Worm (Caenorhabditis elegans) whole organism, L4/young adult: ENCODE measurements around the gene hap-1.

Source experiments
- W03F9.2 ChIP-seq: fragments of 150-350 bp; optimal IDR thresholded peaks from 2 replicates; lab custom pipeline; 2014; ENCODE audit warnings: missing biosample characterization, missing genetic modification characterization
- dao-5 ChIP-seq: sonication (generic microtip); optimal IDR thresholded peaks from 2 replicates; lab custom pipeline; 2016; ENCODE audit warnings: missing genotype, missing genetic modification characterization, moderate library complexity, missing compliant biosample characterization
- him-1 ChIP-seq: sonication (generic microtip); optimal IDR thresholded peaks from 2 replicates; lab custom pipeline; 2016; ENCODE audit warnings: missing genotype, missing genetic modification reagents, missing genetic modification characterization, missing compliant biosample characterization

hap-1 gene

DNA sequence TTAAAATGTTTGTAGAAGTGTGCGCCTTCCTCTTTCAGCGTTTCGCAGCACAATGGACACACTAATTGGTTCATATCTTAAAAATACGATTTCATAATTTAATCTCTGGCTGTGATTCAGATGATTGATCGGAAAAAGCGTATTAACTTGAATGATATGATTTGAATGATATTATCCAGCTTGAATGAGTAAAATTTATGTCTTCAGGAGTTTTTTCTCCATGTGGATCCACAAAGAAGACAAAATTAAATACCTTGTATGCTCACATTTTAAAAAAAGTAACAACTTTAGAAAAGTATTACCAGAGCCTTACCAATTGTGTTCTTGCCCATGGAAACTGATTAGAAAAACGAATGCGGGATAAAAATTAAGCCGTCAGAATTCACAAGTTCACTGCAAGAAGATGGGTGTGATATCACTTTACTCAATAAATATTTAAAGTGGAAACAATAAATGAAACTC lies 9.7 kb downstream of the hap-1 start, which contains the start of gene ztf-8:
Gene ztf-8 (minus strand): TSS at position 76 of the 462 bp plus-strand sequence.
- TF ChIP-seq dao-5 (tag; lab: Kevin White, UChicago): no peak
- no peak for TF ChIP-seq W03F9.2 (tag; lab: Kevin White, UChicago)
- TF ChIP-seq him-1 (tag; lab: Kevin White, UChicago): no peak

DNA sequence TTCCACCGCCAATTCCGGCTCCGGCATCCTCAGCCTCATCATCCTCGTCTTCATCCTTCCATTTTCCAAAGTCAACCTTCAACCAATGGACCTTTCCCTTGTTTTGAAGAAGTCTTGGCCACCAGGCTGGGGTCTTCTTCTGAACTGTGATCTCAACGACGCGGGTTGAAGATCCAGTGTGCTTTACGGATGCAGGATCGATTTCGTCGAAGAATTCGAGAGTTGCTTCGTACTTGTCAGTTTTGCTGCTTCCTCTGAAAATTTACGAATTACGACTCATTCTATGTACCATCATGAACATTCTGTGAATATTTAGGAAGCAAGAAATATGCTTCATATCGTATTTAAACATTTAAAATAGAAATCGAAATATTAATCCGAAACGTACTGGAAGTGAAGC lies 10.5 kb downstream of the hap-1 start:
- TF ChIP-seq him-1 (tag; lab: Kevin White, UChicago): no peak
- no peak for TF ChIP-seq W03F9.2 (tag; lab: Kevin White, UChicago)
- no peak for TF ChIP-seq dao-5 (tag; lab: Kevin White, UChicago)

DNA sequence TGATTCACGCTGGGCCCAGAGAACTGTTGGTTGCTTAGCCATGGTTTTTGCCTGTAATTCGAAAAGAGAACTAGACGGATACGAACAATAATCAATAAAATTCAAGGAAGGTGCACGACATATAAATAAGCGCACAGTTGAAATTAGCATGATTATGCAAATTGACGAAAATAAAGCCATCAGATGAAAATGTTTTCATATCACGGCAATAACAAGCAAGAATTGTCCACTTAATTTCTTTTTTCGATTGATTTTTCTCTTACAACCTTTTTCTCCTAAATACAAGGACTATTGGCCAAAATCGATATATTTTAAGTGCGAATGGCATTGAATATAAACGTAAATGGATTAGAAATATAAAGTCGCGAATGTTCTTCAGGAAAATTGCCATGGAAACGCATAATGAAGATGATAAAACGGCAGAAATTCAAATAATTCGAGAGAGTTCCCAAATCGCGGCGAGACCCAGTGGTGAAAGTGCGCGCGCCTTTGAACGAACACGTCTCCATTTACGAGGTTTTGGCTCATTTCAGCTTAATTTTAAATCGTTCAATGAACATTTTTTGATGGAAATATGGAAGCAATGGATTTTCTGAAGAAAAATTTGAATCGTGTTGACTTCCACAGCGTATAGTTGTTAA lies 11.1 kb downstream of the hap-1 start, which contains the start of the genes daf-41 and toc-1:
Gene daf-41 (minus strand): TSS at position 51 of the 641 bp plus-strand sequence.
Gene toc-1 (plus strand): TSS at position 537 of the 641 bp plus-strand sequence.
- TF ChIP-seq W03F9.2 (tag; lab: Kevin White, UChicago) (peak; percentile 75), dao-5 (tag; lab: Kevin White, UChicago) (no peak)

DNA sequence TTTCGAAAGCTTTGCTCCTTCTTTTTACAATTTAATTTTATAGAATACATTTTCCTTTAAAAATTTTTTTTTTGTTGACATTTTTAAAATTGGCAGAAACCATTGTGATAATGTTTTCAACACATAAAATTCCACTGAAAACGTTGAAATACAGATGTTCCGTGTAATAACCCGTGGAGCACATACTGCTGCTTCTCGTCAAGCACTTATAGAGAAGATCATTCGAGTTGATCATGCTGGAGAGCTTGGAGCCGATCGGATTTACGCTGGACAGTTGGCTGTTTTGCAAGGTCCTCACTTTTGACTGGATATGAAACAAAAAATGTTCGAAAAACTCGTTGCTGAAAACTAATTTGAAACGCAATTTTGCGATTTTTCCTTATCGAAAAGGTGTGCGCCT lies 14.0 kb downstream of the hap-1 start, which contains the start of gene clk-1:
Gene clk-1 (plus strand): TSS at position 155 of the 400 bp plus-strand sequence.
- TF ChIP-seq him-1 (tag; lab: Kevin White, UChicago) (no peak), dao-5 (tag; lab: Kevin White, UChicago) (no peak), W03F9.2 (tag; lab: Kevin White, UChicago) (no peak)

DNA sequence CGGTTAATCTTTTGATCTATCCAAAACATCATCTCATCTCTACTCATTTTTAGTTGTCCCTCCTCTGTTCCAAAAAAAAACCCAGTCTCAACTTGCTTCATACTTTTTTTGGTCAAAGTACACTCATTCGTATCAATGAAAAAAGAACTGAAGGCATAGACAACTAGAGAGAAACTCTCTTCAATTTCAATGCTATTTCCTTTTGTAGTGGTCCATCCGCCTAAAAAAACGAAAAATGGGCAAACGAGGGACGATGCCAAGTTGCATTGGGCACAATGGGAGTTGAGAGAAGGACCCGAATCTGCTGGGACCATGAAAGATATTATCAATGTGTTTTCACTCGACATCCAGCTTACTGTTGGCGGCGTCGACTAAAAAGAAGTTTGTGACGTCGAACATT lies 16.5 kb downstream of the hap-1 start:
- TF ChIP-seq W03F9.2 (tag; lab: Kevin White, UChicago) (no peak), him-1 (tag; lab: Kevin White, UChicago) (no peak), dao-5 (tag; lab: Kevin White, UChicago) (no peak)

DNA sequence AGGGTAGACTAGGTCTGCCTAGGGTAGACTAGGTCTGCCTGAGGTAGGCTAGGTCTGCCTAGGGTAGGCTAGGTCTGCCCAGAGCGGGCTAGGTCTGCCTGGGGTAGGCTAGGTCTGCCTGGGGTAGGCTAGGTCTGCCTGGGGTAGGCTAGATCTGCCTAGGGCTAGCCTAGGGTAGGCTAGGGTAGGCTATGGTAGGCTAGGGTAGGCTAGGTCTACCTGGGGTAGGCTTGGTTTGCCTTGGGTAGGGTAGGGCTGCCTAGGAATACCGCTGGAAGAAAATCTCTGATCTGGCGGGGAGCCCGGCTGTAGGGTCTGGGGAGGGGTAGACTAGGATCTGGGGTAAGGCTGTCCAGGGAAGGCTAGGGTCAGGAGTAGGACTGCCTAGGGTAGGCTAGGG lies 21.7 kb downstream of the hap-1 start:
- no peak for TF ChIP-seq dao-5 (tag; lab: Kevin White, UChicago)
- no peak for TF ChIP-seq W03F9.2 (tag; lab: Kevin White, UChicago)
- TF ChIP-seq him-1 (tag; lab: Kevin White, UChicago): no peak

DNA sequence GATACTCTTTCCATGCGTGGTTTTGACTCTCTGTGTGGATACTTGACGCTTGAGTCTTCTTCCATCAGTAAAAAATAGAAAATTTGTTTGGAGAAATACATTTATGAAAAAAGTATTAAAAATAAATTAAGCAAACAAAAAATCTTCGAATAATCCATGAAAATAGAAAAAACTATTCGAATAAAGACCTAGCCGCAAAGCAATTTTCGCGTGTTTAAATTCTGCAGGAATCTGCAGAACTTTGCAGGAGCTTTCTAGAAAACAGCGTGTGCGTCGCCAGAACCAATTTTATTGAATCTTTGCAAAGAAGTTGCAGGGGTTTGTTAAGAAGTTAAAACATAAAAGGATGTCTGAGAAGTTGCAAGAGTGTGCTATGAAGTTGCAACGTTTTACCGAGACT lies 22.5 kb downstream of the hap-1 start, which contains the start of gene ZC395.11:
Gene ZC395.11 (minus strand): TSS at position 101 of the 400 bp plus-strand sequence.
- no peak for TF ChIP-seq him-1 (tag; lab: Kevin White, UChicago)
- no peak for TF ChIP-seq dao-5 (tag; lab: Kevin White, UChicago)
- TF ChIP-seq W03F9.2 (tag; lab: Kevin White, UChicago): no peak

DNA sequence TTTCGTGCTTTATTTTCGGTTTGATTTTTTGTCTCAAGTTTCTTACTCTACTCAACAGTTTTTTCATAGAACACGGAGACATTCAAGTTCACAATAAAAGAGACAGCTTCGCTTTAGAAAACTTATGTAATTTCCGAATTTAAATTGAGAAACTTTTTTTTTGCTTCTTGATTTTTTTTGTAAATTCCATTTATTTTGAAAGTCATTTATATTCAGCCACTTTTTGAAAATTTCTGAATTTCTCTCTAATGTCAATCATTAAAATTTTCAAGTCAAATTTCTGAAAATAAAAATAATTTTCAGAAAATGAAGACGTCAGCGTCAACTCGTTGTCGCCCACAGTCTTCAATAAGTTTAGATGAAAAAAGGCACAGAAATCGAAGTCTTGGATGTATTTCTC lies 24.1 kb downstream of the hap-1 start, which contains the start of gene T15B12.1:
Gene T15B12.1 (plus strand): TSS at position 301 of the 400 bp plus-strand sequence.
- TF ChIP-seq dao-5 (tag; lab: Kevin White, UChicago) (no peak), him-1 (tag; lab: Kevin White, UChicago) (no peak), W03F9.2 (tag; lab: Kevin White, UChicago) (no peak)

DNA sequence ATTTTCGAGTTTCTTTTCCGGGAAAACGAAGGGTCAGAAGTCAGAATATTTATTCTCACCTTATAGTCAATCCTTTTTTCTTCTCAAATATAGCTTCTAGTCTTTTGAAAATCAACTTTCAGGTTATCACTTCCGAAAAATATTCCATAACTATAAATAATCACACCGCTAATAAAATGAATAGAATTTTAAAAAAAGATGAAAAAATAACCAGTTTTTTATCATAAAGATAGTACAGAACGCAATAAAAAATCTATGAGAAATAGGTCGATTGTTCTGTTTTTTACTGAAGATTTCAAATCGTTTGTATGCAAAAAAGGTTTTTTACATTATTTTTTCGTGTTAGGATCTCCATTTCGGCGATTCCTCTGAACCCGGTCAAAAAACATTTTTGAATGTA lies 26.5 kb downstream of the hap-1 start:
- TF ChIP-seq W03F9.2 (tag; lab: Kevin White, UChicago): no peak
- no peak for TF ChIP-seq dao-5 (tag; lab: Kevin White, UChicago)
- TF ChIP-seq him-1 (tag; lab: Kevin White, UChicago): no peak

DNA sequence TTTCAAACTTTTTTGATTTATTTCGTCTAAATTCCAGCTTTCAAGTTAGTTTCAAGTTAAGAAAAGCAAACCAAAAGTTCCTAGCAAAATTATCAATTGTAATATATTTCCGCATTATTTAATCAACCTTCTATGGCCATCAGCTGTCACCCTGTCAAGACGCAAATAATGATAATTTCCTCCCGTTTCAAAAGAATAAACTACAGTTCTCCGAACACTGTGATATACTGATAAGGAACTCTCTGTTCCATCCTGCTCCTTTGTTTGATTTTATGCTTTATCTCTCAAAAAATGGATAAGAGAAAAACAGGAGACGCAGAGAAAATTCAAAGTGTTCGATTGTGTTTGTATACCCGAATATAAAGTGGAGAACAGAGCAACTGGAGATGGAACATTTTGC lies 27.5 kb downstream of the hap-1 start:
- no peak for TF ChIP-seq dao-5 (tag; lab: Kevin White, UChicago)
- no peak for TF ChIP-seq W03F9.2 (tag; lab: Kevin White, UChicago)
- no peak for TF ChIP-seq him-1 (tag; lab: Kevin White, UChicago)

DNA sequence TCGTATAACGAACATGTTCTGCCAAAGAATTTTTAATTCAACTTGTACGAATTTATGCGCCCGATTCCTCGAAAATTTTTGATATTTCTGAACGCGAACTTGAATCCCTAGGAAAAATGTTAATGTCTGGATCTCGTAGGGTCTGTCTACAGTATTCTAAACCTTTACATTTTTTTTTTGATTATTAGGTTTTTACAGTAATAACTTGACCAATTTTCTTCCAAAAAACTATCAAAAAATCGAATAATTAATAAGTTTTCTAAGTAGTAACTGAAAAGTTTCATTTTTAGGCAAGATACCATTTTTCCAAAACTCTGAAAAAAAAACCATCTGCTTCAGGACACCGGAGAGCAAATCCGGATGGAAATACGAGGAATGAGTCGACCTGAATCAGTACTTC lies 30.5 kb downstream of the hap-1 start:
- no peak for TF ChIP-seq W03F9.2 (tag; lab: Kevin White, UChicago)
- TF ChIP-seq him-1 (tag; lab: Kevin White, UChicago): no peak
- TF ChIP-seq dao-5 (tag; lab: Kevin White, UChicago): no peak

DNA sequence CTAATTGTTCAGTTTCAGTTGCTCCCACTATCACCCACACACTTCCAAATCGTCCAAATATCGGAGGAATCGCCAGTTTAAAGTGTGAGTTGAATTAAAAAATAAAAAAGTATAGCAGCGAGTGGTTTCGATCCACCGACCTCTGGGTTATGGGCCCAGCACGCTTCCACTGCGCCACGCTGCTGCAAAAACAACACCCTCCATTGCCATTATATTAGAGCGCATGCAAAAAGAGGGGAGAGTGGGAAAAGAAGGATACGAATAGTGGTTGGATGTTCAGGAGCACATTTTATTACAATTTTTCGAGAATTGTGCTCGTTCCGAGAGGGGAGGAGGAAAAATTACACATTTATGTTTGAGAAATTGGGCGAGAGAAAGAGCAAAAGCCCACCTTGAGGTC lies 31.1 kb downstream of the hap-1 start:
- TF ChIP-seq him-1 (tag; lab: Kevin White, UChicago): peak; percentile 67
- no peak for TF ChIP-seq W03F9.2 (tag; lab: Kevin White, UChicago)
- TF ChIP-seq dao-5 (tag; lab: Kevin White, UChicago): peak; percentile 73

DNA sequence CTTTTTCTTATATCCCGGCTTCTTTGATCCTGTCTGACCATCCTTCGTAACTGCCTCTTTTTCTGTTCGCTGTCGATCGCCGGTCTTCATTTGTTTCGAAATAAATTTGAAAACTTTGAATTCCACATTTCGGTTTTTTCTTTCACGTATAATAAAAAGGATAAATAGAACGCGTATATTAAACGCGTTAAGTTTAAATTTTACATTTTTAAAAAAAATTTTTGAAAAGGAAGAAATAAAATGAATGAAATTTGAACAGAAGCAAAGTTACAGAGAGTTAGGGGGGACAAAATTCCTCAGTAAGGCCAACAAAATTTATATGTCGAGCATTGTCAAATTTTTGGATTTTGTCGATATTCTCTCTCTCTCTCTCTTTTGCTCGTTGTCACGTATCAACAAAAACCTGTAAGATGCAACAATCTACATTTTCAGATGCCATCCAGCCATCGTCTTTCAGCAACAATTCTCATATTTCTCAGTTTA lies 38.1 kb downstream of the hap-1 start, which contains the start of the genes T15B12.2 and F52C9.5:
Gene T15B12.2 (minus strand): TSS at position 101 of the 483 bp plus-strand sequence.
Gene F52C9.5 (plus strand): TSS at position 433 of the 483 bp plus-strand sequence.
- TF ChIP-seq W03F9.2 (tag; lab: Kevin White, UChicago) (no peak), dao-5 (tag; lab: Kevin White, UChicago) (no peak), him-1 (tag; lab: Kevin White, UChicago) (no peak)
